Worm (Caenorhabditis elegans) whole organism, L4 larva: ENCODE measurements around the gene rad-54.L2.

Source experiments
- D1046.2 ChIP-seq: fragments of 200-800 bp; sonication (Bioruptor generic); IDR thresholded peaks from 2 replicates; pipeline ENCODE4 v1.3.6; 2022; ENCODE audit warnings: missing genetic modification characterization, missing compliant biosample characterization
- F49E8.2 ChIP-seq: sonication (generic microtip); optimal IDR thresholded peaks from 2 replicates; lab custom pipeline; 2016; ENCODE audit warnings: missing compliant biosample characterization, mild to moderate bottlenecking, missing genetic modification characterization, borderline replicate concordance
- T26A8.4 ChIP-seq: fragments of 200-800 bp; sonication (Bioruptor generic); IDR thresholded peaks from 2 replicates; pipeline ENCODE4 v1.3.6; 2022; ENCODE audit warnings: missing genetic modification characterization, missing compliant biosample characterization
- Y5F2A.4 ChIP-seq: fragments of 200-800 bp; sonication (Bioruptor generic); optimal IDR thresholded peaks from 2 replicates; lab custom pipeline; 2018; ENCODE audit warnings: mild to moderate bottlenecking, missing genetic modification characterization, missing compliant biosample characterization
- ZK337.2 ChIP-seq: fragments of 200-800 bp; sonication (Bioruptor generic); IDR thresholded peaks from 2 replicates; pipeline ENCODE4 v1.3.6; 2022; ENCODE audit warnings: missing genetic modification reagents, missing genetic modification characterization, missing compliant biosample characterization
- aha-1 ChIP-seq: fragments of 150-350 bp; peaks from one replicate; lab custom pipeline; 2014; ENCODE audit warnings: missing biosample characterization, missing genetic modification characterization
- arid-1 ChIP-seq: fragments of 200-800 bp; sonication (Bioruptor generic); conservative IDR thresholded peaks from 2 replicates; pipeline ENCODE4 v1.3.6; 2022; ENCODE audit warnings: missing genetic modification reagents, missing genetic modification characterization, missing compliant biosample characterization
- ceh-28 ChIP-seq: fragments of 150-350 bp; optimal IDR thresholded peaks from 2 replicates; lab custom pipeline; 2014; ENCODE audit warnings: missing biosample characterization, missing genetic modification reagents, missing genetic modification characterization
- ceh-62 ChIP-seq: sonication (generic microtip); optimal IDR thresholded peaks from 2 replicates; lab custom pipeline; 2017; ENCODE audit warnings: missing biosample characterization, missing genetic modification characterization
- ces-1 ChIP-seq: fragments of 150-350 bp; sonication (generic microtip); optimal IDR thresholded peaks from 4 replicates; lab custom pipeline; 2014; ENCODE audit warnings: missing biosample characterization, missing genetic modification reagents, missing genetic modification characterization
- ctbp-1 ChIP-seq: fragments of 200-800 bp; sonication (Bioruptor generic); IDR thresholded peaks from 2 replicates; pipeline ENCODE4 v1.3.6; 2022; ENCODE audit warnings: missing genetic modification reagents, missing genetic modification characterization, missing compliant biosample characterization
- daf-12 ChIP-seq: fragments of 150-350 bp; optimal IDR thresholded peaks from 2 replicates; lab custom pipeline; 2014; ENCODE audit warnings: missing biosample characterization, missing genetic modification reagents, missing genetic modification characterization
- daf-16 ChIP-seq, 3 experiments: sonication (generic microtip); optimal IDR thresholded peaks; 2 replicates each; lab custom pipeline; 2016 to 2017; ENCODE audit warnings: missing genetic modification characterization in 3 of 3, missing genetic modification reagents in 3 of 3, mild to moderate bottlenecking in 2 of 3, missing compliant biosample characterization in 2 of 3, missing biosample characterization in 1 of 3, moderate library complexity in 1 of 3
- dmd-6 ChIP-seq: fragments of 200-800 bp; sonication (Bioruptor generic); IDR thresholded peaks from 2 replicates; pipeline ENCODE4 v1.3.6; 2022; ENCODE audit warnings: missing genetic modification reagents, missing genetic modification characterization, missing compliant biosample characterization
- dmd-8 ChIP-seq: fragments of 200-800 bp; sonication (Bioruptor generic); IDR thresholded peaks from 2 replicates; pipeline ENCODE4 v1.3.6; 2022; ENCODE audit warnings: missing genetic modification characterization, missing compliant biosample characterization
- dve-1 ChIP-seq: sonication (generic microtip); optimal IDR thresholded peaks from 2 replicates; lab custom pipeline; 2017; ENCODE audit warnings: antibody characterized with exemption, mild to moderate bottlenecking, missing genetic modification characterization, missing compliant biosample characterization; ENCODE audit not compliant: insufficient read depth
- egl-27 ChIP-seq: sonication (generic microtip); optimal IDR thresholded peaks from 3 replicates; lab custom pipeline; 2017; ENCODE audit warnings: missing biosample characterization, missing genetic modification reagents, missing genetic modification characterization
- hlh-11 ChIP-seq: fragments of 200-800 bp; sonication (Bioruptor generic); optimal IDR thresholded peaks from 2 replicates; lab custom pipeline; 2018; ENCODE audit warnings: mild to moderate bottlenecking, missing genetic modification characterization, missing compliant biosample characterization
- hlh-30 ChIP-seq: sonication (generic microtip); optimal IDR thresholded peaks from 2 replicates; lab custom pipeline; 2017; ENCODE audit warnings: antibody characterized with exemption, mild to moderate bottlenecking, missing genetic modification characterization, missing compliant biosample characterization; ENCODE audit not compliant: insufficient read depth
- hmg-1.1 ChIP-seq: fragments of 200-800 bp; sonication (Bioruptor generic); IDR thresholded peaks from 2 replicates; pipeline ENCODE4 v1.3.6; 2022; ENCODE audit warnings: missing genetic modification reagents, missing genetic modification characterization, missing compliant biosample characterization
- lim-7 ChIP-seq: fragments of 200-800 bp; sonication (Bioruptor generic); IDR thresholded peaks from 2 replicates; pipeline ENCODE4 v1.3.6; 2022; ENCODE audit warnings: missing genetic modification characterization, missing compliant biosample characterization
- lin-1 ChIP-seq: fragments of 200-800 bp; sonication (Bioruptor generic); IDR thresholded peaks from 2 replicates; pipeline ENCODE4 v1.3.6; 2022; ENCODE audit warnings: missing genetic modification reagents, missing genetic modification characterization, missing compliant biosample characterization
- lin-39 ChIP-seq: fragments of 150-350 bp; optimal IDR thresholded peaks from 2 replicates; lab custom pipeline; 2014; ENCODE audit warnings: missing biosample characterization, missing genetic modification reagents, missing genetic modification characterization
- lir-3 ChIP-seq: sonication (generic microtip); optimal IDR thresholded peaks from 2 replicates; lab custom pipeline; 2016; ENCODE audit warnings: mild to moderate bottlenecking, missing genetic modification characterization, missing compliant biosample characterization
- mdl-1 ChIP-seq, 2 experiments: fragments of 150-350 bp in 1 of 2; sonication (generic microtip) in 1 of 2; optimal IDR thresholded peaks; 2 replicates each; lab custom pipeline; 2014 to 2017; ENCODE audit warnings: missing biosample characterization in 2 of 2, missing genetic modification characterization in 2 of 2
- mdt-29 ChIP-seq: fragments of 200-800 bp; sonication (Bioruptor generic); IDR thresholded peaks from 2 replicates; pipeline ENCODE4 v1.3.6; 2022; ENCODE audit warnings: missing genetic modification reagents, missing genetic modification characterization, missing compliant biosample characterization
- mes-2 ChIP-seq: sonication (generic microtip); optimal IDR thresholded peaks from 2 replicates; lab custom pipeline; 2016; ENCODE audit warnings: missing genotype, mild to moderate bottlenecking, missing genetic modification characterization, missing compliant biosample characterization; ENCODE audit not compliant: poor library complexity, severe bottlenecking
- mxl-2 ChIP-seq: fragments of 200-800 bp; sonication (Bioruptor generic); conservative IDR thresholded peaks from 2 replicates; pipeline ENCODE4 v1.3.6; 2022; ENCODE audit warnings: missing genetic modification reagents, missing genetic modification characterization, missing compliant biosample characterization
- mxl-3 ChIP-seq: fragments of 200-800 bp; sonication (Bioruptor generic); optimal IDR thresholded peaks from 2 replicates; lab custom pipeline; 2018; ENCODE audit warnings: mild to moderate bottlenecking, missing genetic modification characterization, missing compliant biosample characterization
- nhr-111 ChIP-seq: fragments of 200-800 bp; sonication (Bioruptor generic); optimal IDR thresholded peaks from 2 replicates; lab custom pipeline; 2018; ENCODE audit warnings: mild to moderate bottlenecking, missing genetic modification characterization, missing compliant biosample characterization
- nhr-25 ChIP-seq: sonication (generic microtip); optimal IDR thresholded peaks from 2 replicates; lab custom pipeline; 2017; ENCODE audit warnings: missing genetic modification characterization, mild to moderate bottlenecking, missing compliant biosample characterization, antibody characterized with exemption, moderate library complexity, borderline replicate concordance; ENCODE audit not compliant: insufficient read depth
- nhr-28 ChIP-seq: fragments of 150-350 bp; optimal IDR thresholded peaks from 2 replicates; lab custom pipeline; 2014; ENCODE audit warnings: missing biosample characterization, missing genetic modification characterization
- nhr-6 ChIP-seq: fragments of 150-350 bp; optimal IDR thresholded peaks from 2 replicates; lab custom pipeline; 2014; ENCODE audit warnings: missing biosample characterization, missing genetic modification characterization
- nhr-76 ChIP-seq: fragments of 150-350 bp; optimal IDR thresholded peaks from 2 replicates; lab custom pipeline; 2014; ENCODE audit warnings: missing biosample characterization, missing genetic modification characterization
- nhr-77 ChIP-seq: fragments of 150-350 bp; optimal IDR thresholded peaks from 2 replicates; lab custom pipeline; 2014; ENCODE audit warnings: missing biosample characterization, missing genetic modification characterization
- snpc-1.2 ChIP-seq: fragments of 200-800 bp; sonication (Bioruptor generic); IDR thresholded peaks from 2 replicates; pipeline ENCODE4 v1.3.6; 2022; ENCODE audit warnings: missing genetic modification reagents, missing genetic modification characterization, missing compliant biosample characterization
- snpc-4 ChIP-seq: fragments of 150-350 bp; optimal IDR thresholded peaks from 2 replicates; lab custom pipeline; 2014; ENCODE audit warnings: missing biosample characterization, missing genetic modification characterization
- unc-62 ChIP-seq, 3 experiments: fragments of 150-350 bp in 1 of 3; sonication (generic microtip); optimal IDR thresholded peaks in 2 of 3; peaks in 1 of 3; 1 replicate in 1 of 3; 2 replicates in 2 of 3; lab custom pipeline; 2014 to 2017; ENCODE audit warnings: missing biosample characterization in 3 of 3, missing genetic modification characterization in 3 of 3, missing genetic modification reagents in 3 of 3, missing genotype in 1 of 3
- zag-1 ChIP-seq: fragments of 150-350 bp; optimal IDR thresholded peaks from 2 replicates; lab custom pipeline; 2014; ENCODE audit warnings: missing biosample characterization, missing genetic modification characterization
- ztf-7 ChIP-seq: fragments of 150-350 bp; optimal IDR thresholded peaks from 2 replicates; lab custom pipeline; 2014; ENCODE audit warnings: missing biosample characterization, missing genetic modification characterization

rad-54.L2 gene

DNA sequence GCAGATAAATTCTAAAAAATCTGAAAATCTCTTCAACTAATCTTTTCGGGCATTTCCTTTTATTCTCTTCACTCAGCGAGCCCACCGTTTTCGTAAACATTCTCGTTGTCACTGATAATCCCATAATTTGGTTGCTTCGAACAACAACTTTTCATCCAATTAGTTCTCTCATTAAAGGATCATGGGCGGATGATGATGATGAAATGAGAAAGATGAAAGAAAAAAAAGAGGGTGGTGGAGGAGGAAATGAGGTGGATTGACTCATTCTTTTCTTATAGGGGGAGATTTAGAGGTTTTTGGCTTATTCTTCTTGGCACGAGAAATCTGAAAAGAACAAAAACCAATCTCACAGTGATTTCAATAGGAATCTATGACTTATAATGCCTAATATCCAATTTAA lies 27.3 kb downstream of the rad-54.L2 start:
- TF ChIP-seq ctbp-1 (GFP tag; lab: Robert Waterston, UW) = no peak
- no peak for TF ChIP-seq ZK337.2
- TF ChIP-seq mdt-29 (GFP tag; lab: Robert Waterston, UW) = no peak
- TF ChIP-seq F49E8.2 (tag; lab: Kevin White, UChicago) = no peak
- TF ChIP-seq, all 104 proteins: peak for 0

DNA sequence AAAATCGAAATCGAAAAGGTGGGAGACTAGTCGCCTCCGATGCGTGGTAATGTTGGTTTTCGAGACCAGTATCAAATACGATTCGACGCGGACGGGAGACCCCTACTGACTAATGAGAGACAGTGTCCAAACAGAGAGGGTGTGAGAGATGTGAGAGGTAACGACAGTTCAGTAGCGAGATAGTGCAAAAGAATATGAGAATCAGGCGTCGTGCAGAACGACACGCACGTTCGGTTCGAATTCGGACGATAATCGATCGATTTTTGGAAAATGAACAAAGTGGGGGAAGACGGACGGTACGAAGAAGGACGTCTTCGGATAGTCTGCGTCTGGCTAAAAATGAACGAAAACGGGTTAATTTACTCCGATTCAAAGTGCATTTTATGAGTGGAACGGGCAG lies 28.1 kb downstream of the rad-54.L2 start, which contains the start of gene D1046.16:
D1046.16 (plus strand) TSS at position 195 of the 400 bp plus-strand sequence.
- TF ChIP-seq arid-1 (GFP tag; lab: Robert Waterston, UW) (no peak), zag-1 (tag; lab: Kevin White, UChicago) (no peak), ctbp-1 (GFP tag; lab: Robert Waterston, UW) (no peak), dmd-6 (no peak), nhr-77 (tag; lab: Kevin White, UChicago) (peak; percentile 2), lim-7 (no peak), nhr-6 (tag; lab: Kevin White, UChicago) (no peak), ceh-28 (peak; percentile 50), mdl-1 (tag; optimal IDR thresholded peaks at IDR 0.05; lab: Kevin White, UChicago) (peak in 1 of 2 experiments; percentile 46), nhr-28 (tag; lab: Kevin White, UChicago) (peak; percentile 58), mxl-2 (GFP tag; lab: Robert Waterston, UW) (no peak), lin-39 (tag; lab: Kevin White, UChicago) (no peak), dve-1 (tag; lab: Kevin White, UChicago) (peak; percentile 19), nhr-111 (GFP tag; lab: Kevin White, UChicago) (no peak), mdt-29 (GFP tag; lab: Robert Waterston, UW) (peak; percentile 41; the same call in 1 of the 2 replicates), hlh-11 (peak; percentile 39), hlh-30 (tag; lab: Kevin White, UChicago) (peak; percentile 3), lin-1 (GFP tag; lab: Robert Waterston, UW) (no peak), ces-1 (GFP tag; lab: Kevin White, UChicago) (no peak), Y5F2A.4 (no peak), daf-16 (GFP tag; optimal IDR thresholded peaks at IDR 0.05; lab: Kevin White, UChicago) (no peak), daf-16 (tag; optimal IDR thresholded peaks at IDR 0.05; lab: Kevin White, UChicago) (peak; percentile 20), dmd-8 (GFP tag; lab: Robert Waterston, UW) (no peak), nhr-25 (tag; lab: Kevin White, UChicago) (peak; percentile 41), D1046.2 (peak; percentile 82), aha-1 (tag; lab: Kevin White, UChicago) (no peak), T26A8.4 (GFP tag; lab: Robert Waterston, UW) (no peak), unc-62 (GFP tag; optimal IDR thresholded peaks at IDR 0.05 in 1 of 2; lab: Kevin White, UChicago) (peak in 1 of 2 experiments; percentile 15), unc-62 (tag; optimal IDR thresholded peaks at IDR 0.05; lab: Kevin White, UChicago) (no peak), mes-2 (tag; lab: Kevin White, UChicago) (peak; percentile 56), hmg-1.1 (GFP tag; lab: Robert Waterston, UW) (0 out of 2 replicates have a peak, but pooled peaks have one; percentile 43), lir-3 (tag; lab: Kevin White, UChicago) (no peak), nhr-76 (tag; lab: Kevin White, UChicago) (no peak), daf-12 (no peak), ceh-62 (no peak), mxl-3 (peak; percentile 53), snpc-4 (tag; lab: Kevin White, UChicago) (no peak)
- TF ChIP-seq, all 104 proteins: peak for 15

DNA sequence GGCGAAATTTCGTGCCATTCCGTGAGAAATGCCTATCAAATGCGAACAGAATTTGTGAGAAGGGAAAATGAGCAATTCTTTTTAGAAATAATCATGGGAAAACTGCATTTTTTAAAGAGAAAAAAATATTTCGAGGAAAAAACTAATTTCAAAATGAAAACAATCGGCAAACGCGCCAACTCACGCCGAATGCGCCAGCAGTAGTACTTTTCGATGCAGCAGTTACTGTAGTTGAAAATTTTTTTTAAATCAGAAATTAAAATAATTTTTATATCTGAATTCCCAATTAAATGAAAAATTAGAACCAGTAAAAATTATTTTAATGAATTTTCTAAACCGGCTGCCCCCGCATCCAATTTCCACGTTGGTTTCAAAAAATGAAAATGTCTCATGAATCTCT lies 29.5 kb downstream of the rad-54.L2 start:
- no peak for TF ChIP-seq egl-27 (tag; lab: Kevin White, UChicago)
- TF ChIP-seq ztf-7 = no peak
- TF ChIP-seq snpc-1.2 (GFP tag; lab: Robert Waterston, UW) = peak; percentile 53; the same call in 1 of the 2 replicates
